Worm (Caenorhabditis elegans): ENCODE data around the gene kbp-3.

ce11 chrII:14404741-14405488 lies 15.0 kb upstream of the kbp-3 start:
- TF ChIP-seq dpl-1 (GFP tag; optimal IDR thresholded peaks at IDR 0.05), result peak; percentile 36 to 61 (median 60)
- no peak for TF ChIP-seq vab-15 (tag; optimal IDR thresholded peaks at IDR 0.05)
- TF ChIP-seq unc-62 (GFP tag; optimal IDR thresholded peaks at IDR 0.05), result no peak
